Fruit fly (Drosophila melanogaster) whole organism, embryonic: ENCODE results near the gene CG44405.

ENCODE experiments used
- Atf-2 ChIP-seq: fragments of 200-800 bp; sonication (Bioruptor generic); optimal IDR thresholded peaks from 2 replicates; lab custom pipeline; 2016; ENCODE audit warnings: missing biosample characterization, missing genetic modification characterization
- Awh ChIP-seq: fragments of 200-800 bp; sonication (Bioruptor generic); IDR thresholded peaks from 2 replicates; pipeline ENCODE4, ENCODE4 v1.3.6; 2022; ENCODE audit warnings: missing biosample characterization, missing genetic modification characterization
- CG10959 ChIP-seq: fragments of 200-800 bp; sonication (Bioruptor generic); IDR thresholded peaks from 2 replicates; pipeline ENCODE4 v1.3.6; 2022; ENCODE audit warnings: missing biosample characterization, missing genetic modification characterization
- CG11093 ChIP-seq: fragments of 200-800 bp; sonication (Bioruptor generic); IDR thresholded peaks from 3 replicates; pipeline ENCODE4 v1.3.6; 2022; ENCODE audit warnings: missing biosample characterization, missing genetic modification characterization
- CG14441 ChIP-seq: fragments of 200-800 bp; sonication (Bioruptor generic); IDR thresholded peaks from 2 replicates; pipeline ENCODE4 v1.3.6; 2022; ENCODE audit warnings: missing biosample characterization, missing genetic modification characterization
- CG15073 ChIP-seq: fragments of 200-800 bp; sonication (Bioruptor generic); optimal IDR thresholded peaks from 2 replicates; lab custom pipeline; 2016; ENCODE audit warnings: missing biosample characterization, missing genetic modification characterization
- CG15269 ChIP-seq: fragments of 200-800 bp; sonication (Bioruptor generic); optimal IDR thresholded peaks from 2 replicates; lab custom pipeline; 2018; ENCODE audit warnings: missing biosample characterization, mild to moderate bottlenecking, missing genetic modification characterization, moderate library complexity
- CG17612 ChIP-seq: fragments of 200-800 bp; sonication (Bioruptor generic); IDR thresholded peaks from 2 replicates; pipeline ENCODE4 v1.3.6; 2022; ENCODE audit warnings: missing biosample characterization, missing genetic modification characterization
- CG2712 ChIP-seq: fragments of 200-800 bp; optimal IDR thresholded peaks from 3 replicates; lab custom pipeline; 2019; ENCODE audit warnings: missing biosample characterization, mild to moderate bottlenecking, missing genetic modification characterization, moderate library complexity
- CG32532 ChIP-seq: fragments of 200-800 bp; sonication (Bioruptor generic); IDR thresholded peaks from 2 replicates; pipeline ENCODE4 v1.3.6; 2022; ENCODE audit warnings: missing biosample characterization, missing genetic modification characterization
- CG32772 ChIP-seq: fragments of 200-800 bp; sonication (Bioruptor generic); IDR thresholded peaks from 2 replicates; pipeline ENCODE4 v1.3.6; 2022; ENCODE audit warnings: missing biosample characterization, missing genetic modification characterization
- CG7839 ChIP-seq: fragments of 200-800 bp; sonication (Bioruptor generic); optimal IDR thresholded peaks from 3 replicates; lab custom pipeline; 2018; ENCODE audit warnings: missing biosample characterization, mild to moderate bottlenecking, missing genetic modification characterization, moderate library complexity
- CG7963 ChIP-seq: fragments of 200-800 bp; sonication (Bioruptor generic); IDR thresholded peaks from 3 replicates; pipeline ENCODE4 v1.3.6; 2022; ENCODE audit warnings: missing biosample characterization, missing genetic modification characterization; ENCODE audit not compliant: partially characterized antibody
- CG8765 ChIP-seq: fragments of 200-800 bp; sonication (Bioruptor generic); IDR thresholded peaks from 2 replicates; pipeline ENCODE4 v1.3.6; 2022; ENCODE audit warnings: missing biosample characterization, missing genetic modification characterization
- CHES-1-like ChIP-seq: fragments of 200-800 bp; sonication (Bioruptor generic); optimal IDR thresholded peaks from 2 replicates; lab custom pipeline; 2016; ENCODE audit warnings: missing biosample characterization, missing genetic modification characterization
- Chrac-16 ChIP-seq: fragments of 200-800 bp; sonication (Bioruptor generic); optimal IDR thresholded peaks from 3 replicates; lab custom pipeline; 2016; ENCODE audit warnings: missing biosample characterization, missing genetic modification characterization
- ERR ChIP-seq: fragments of 200-800 bp; sonication (Bioruptor generic); optimal IDR thresholded peaks from 2 replicates; lab custom pipeline; 2016; ENCODE audit warnings: missing biosample characterization, missing genetic modification characterization
- Gug ChIP-seq: fragments of 200-800 bp; sonication (Bioruptor generic); IDR thresholded peaks from 4 replicates; pipeline ENCODE4 v1.3.6; 2022; ENCODE audit warnings: missing biosample characterization, missing genetic modification characterization
- H2.0 ChIP-seq: fragments of 200-800 bp; sonication (Bioruptor generic); IDR thresholded peaks from 2 replicates; pipeline ENCODE4 v1.3.6; 2022; ENCODE audit warnings: missing biosample characterization, missing genetic modification characterization
- HmgD ChIP-seq: fragments of 200-800 bp; sonication (Bioruptor generic); optimal IDR thresholded peaks from 3 replicates; lab custom pipeline; 2016; ENCODE audit warnings: missing biosample characterization, missing genetic modification characterization
- NC2β ChIP-seq: fragments of 200-800 bp; sonication (Bioruptor generic); optimal IDR thresholded peaks from 2 replicates; lab custom pipeline; 2016; ENCODE audit warnings: missing biosample characterization, missing genetic modification characterization
- Oaz ChIP-seq: fragments of 200-800 bp; sonication (Bioruptor generic); IDR thresholded peaks from 2 replicates; pipeline ENCODE4 v1.3.6; 2022; ENCODE audit warnings: missing biosample characterization, missing genetic modification characterization
- Rx ChIP-seq: fragments of 200-800 bp; sonication (Bioruptor generic); IDR thresholded peaks from 2 replicates; pipeline ENCODE4 v1.3.6; 2022; ENCODE audit warnings: missing biosample characterization, missing genetic modification characterization
- Six4 ChIP-seq: fragments of 200-800 bp; sonication (Bioruptor generic); optimal IDR thresholded peaks from 2 replicates; lab custom pipeline; 2016; ENCODE audit warnings: missing biosample characterization, missing genetic modification characterization
- Sry-δ ChIP-seq: fragments of 200-800 bp; sonication (Bioruptor generic); optimal IDR thresholded peaks from 2 replicates; lab custom pipeline; 2016; ENCODE audit warnings: missing biosample characterization, missing genetic modification characterization
- Tbp ChIP-seq: fragments of >200 bp; optimal IDR thresholded peaks from 2 replicates; lab custom pipeline; 2018; ENCODE audit warnings: missing biosample characterization, missing genetic modification characterization
- Trl ChIP-seq, 3 experiments: fragments of >200 bp in 2 of 3; fragments of 200-800 bp in 1 of 3; sonication (Bioruptor generic) in 1 of 3; optimal IDR thresholded peaks; 2 replicates in 1 of 3; 3 replicates in 2 of 3; lab custom pipeline; 2016 to 2017; ENCODE audit warnings: missing biosample characterization in 1 of 3, missing genetic modification characterization in 1 of 3
- YL-1 ChIP-seq: fragments of 200-800 bp; sonication (Bioruptor generic); optimal IDR thresholded peaks from 3 replicates; lab custom pipeline; 2017; ENCODE audit warnings: missing biosample characterization, mild to moderate bottlenecking, missing genetic modification characterization
- abd-A ChIP-seq: fragments of 200-800 bp; sonication (Bioruptor generic); optimal IDR thresholded peaks from 3 replicates; lab custom pipeline; 2019; ENCODE audit warnings: missing biosample characterization, mild to moderate bottlenecking, missing genetic modification characterization, moderate library complexity
- ase ChIP-seq: fragments of 200-800 bp; sonication (Bioruptor generic); IDR thresholded peaks from 3 replicates; pipeline ENCODE4 v1.3.6; 2022; ENCODE audit warnings: missing biosample characterization, missing genetic modification characterization
- bbx ChIP-seq: fragments of 200-800 bp; sonication (Bioruptor generic); IDR thresholded peaks from 2 replicates; pipeline ENCODE4 v1.3.6; 2022; ENCODE audit warnings: missing biosample characterization, missing genetic modification characterization; ENCODE audit not compliant: partially characterized antibody
- bigmax ChIP-seq: fragments of 200-800 bp; sonication (Bioruptor generic); optimal IDR thresholded peaks from 2 replicates; lab custom pipeline; 2018; ENCODE audit warnings: missing biosample characterization, mild to moderate bottlenecking, missing genetic modification characterization
- cato ChIP-seq: fragments of 200-800 bp; sonication (Bioruptor generic); optimal IDR thresholded peaks from 2 replicates; lab custom pipeline; 2016; ENCODE audit warnings: missing biosample characterization, missing genetic modification characterization, borderline replicate concordance
- chif ChIP-seq, 2 experiments: fragments of 200-800 bp; sonication (Bioruptor generic); optimal IDR thresholded peaks; 3 replicates each; lab custom pipeline; 2016; ENCODE audit warnings: missing biosample characterization in 2 of 2, missing genetic modification characterization in 2 of 2
- chinmo ChIP-seq: fragments of 200-800 bp; sonication (Bioruptor generic); IDR thresholded peaks from 4 replicates; pipeline ENCODE4 v1.3.6; 2022; ENCODE audit warnings: missing biosample characterization, missing genetic modification characterization; ENCODE audit not compliant: partially characterized antibody
- corto ChIP-seq: fragments of 200-800 bp; sonication (Bioruptor generic); optimal IDR thresholded peaks from 2 replicates; lab custom pipeline; 2016; ENCODE audit warnings: missing biosample characterization, mild to moderate bottlenecking, missing genetic modification characterization, moderate library complexity
- cwo ChIP-seq: fragments of 200-800 bp; sonication (Bioruptor generic); optimal IDR thresholded peaks from 3 replicates; lab custom pipeline; 2017; ENCODE audit warnings: missing biosample characterization, missing genetic modification characterization, mild to moderate bottlenecking, moderate library complexity, missing genetic modification reagents
- esg ChIP-seq: fragments of 200-800 bp; sonication (Bioruptor generic); conservative IDR thresholded peaks from 2 replicates; pipeline ENCODE4 v1.3.6; 2022; ENCODE audit warnings: missing biosample characterization, missing genetic modification characterization
- fd96Cb ChIP-seq: fragments of 200-800 bp; sonication (Bioruptor generic); optimal IDR thresholded peaks from 2 replicates; lab custom pipeline; 2018; ENCODE audit warnings: missing biosample characterization, mild to moderate bottlenecking, missing genetic modification characterization, moderate library complexity
- gcm ChIP-seq: fragments of 200-800 bp; sonication (Bioruptor generic); optimal IDR thresholded peaks from 2 replicates; lab custom pipeline; 2019; ENCODE audit warnings: missing biosample characterization, mild to moderate bottlenecking, missing genetic modification characterization, moderate library complexity
- hth ChIP-seq: fragments of >200 bp; optimal IDR thresholded peaks from 2 replicates; lab custom pipeline; 2017; ENCODE audit warnings: inconsistent platforms
- nau ChIP-seq: fragments of 200-800 bp; sonication (Bioruptor generic); optimal IDR thresholded peaks from 3 replicates; lab custom pipeline; 2017; ENCODE audit warnings: missing biosample characterization, mild to moderate bottlenecking, missing genetic modification characterization, missing genetic modification reagents
- nerfin-2 ChIP-seq: fragments of 200-800 bp; sonication (Bioruptor generic); IDR thresholded peaks from 2 replicates; pipeline ENCODE4 v1.3.6; 2022; ENCODE audit warnings: missing biosample characterization, missing genetic modification characterization; ENCODE audit not compliant: partially characterized antibody
- org-1 ChIP-seq: fragments of 200-800 bp; sonication (Bioruptor generic); optimal IDR thresholded peaks from 2 replicates; lab custom pipeline; 2017; ENCODE audit warnings: missing biosample characterization, missing genetic modification characterization
- phol ChIP-seq: fragments of 200-800 bp; sonication (Bioruptor generic); optimal IDR thresholded peaks from 3 replicates; lab custom pipeline; 2018; ENCODE audit warnings: missing biosample characterization, mild to moderate bottlenecking, missing genetic modification characterization, moderate library complexity
- sqz ChIP-seq: fragments of 200-800 bp; sonication (Bioruptor generic); optimal IDR thresholded peaks from 3 replicates; lab custom pipeline; 2018; ENCODE audit warnings: missing biosample characterization, mild to moderate bottlenecking, missing genetic modification characterization
- vnd ChIP-seq: fragments of 200-800 bp; sonication (Bioruptor generic); IDR thresholded peaks from 3 replicates; pipeline ENCODE4 v1.3.6; 2022; ENCODE audit warnings: missing biosample characterization, missing genetic modification characterization; ENCODE audit not compliant: partially characterized antibody
- zf30C ChIP-seq: fragments of 200-800 bp; sonication (Bioruptor generic); optimal IDR thresholded peaks from 3 replicates; lab custom pipeline; 2018; ENCODE audit warnings: missing biosample characterization, mild to moderate bottlenecking, missing genetic modification characterization

Gene CG44405

DNA sequence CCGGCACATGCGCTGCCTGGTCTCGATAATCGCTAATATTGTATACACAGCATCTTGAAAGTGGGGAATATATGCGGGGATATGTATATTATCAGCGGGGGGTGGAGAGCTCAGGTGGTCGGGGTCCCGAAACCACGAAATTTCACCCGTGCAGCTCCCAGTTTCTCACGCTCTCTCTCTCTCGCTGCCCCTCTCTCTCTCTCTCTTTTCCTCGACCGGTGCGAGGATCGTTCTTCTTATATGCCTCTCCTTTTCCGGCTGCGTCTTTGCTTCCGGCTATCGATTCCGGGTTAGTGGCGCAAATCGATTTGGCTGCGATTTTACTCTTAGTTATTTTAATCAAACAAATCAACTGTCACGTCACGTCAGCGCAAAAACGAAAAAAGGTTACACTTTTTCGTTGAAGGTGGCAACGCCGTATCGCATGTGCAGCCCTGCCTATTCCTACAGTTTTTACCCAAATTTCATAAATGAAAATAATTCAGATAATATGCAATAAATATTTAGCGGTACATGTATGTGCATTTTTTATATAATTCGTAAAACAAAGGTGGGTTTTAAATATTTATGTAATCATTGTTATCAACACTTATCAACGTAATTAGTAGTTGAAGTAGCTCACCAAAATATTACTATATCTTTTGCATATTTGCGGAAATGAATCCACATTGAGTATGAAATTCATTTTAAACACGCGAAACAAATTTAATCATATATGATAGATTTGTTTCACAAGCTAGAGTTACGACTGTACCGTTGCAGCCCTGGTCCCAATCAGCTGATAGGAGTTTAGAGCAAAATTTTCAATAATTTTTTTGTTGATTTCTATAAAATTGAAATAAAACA lies 42.4 kb downstream of the CG44405 start, which contains the start of the genes heix and CG17328 (continued):
- TF ChIP-seq Six4 (GFP tag; lab: Kevin White, UChicago), result peak; percentile 59
- TF ChIP-seq Oaz, result peak; percentile 17; the same call in 1 of the 2 replicates
- no peak for TF ChIP-seq nau (GFP tag; lab: Kevin White, UChicago)
- no peak for TF ChIP-seq cwo (GFP tag; lab: Kevin White, UChicago)
- TF ChIP-seq CG10959 (GFP tag; lab: Robert Waterston, UW), result no peak
- TF ChIP-seq CG17612, result 0 out of 2 replicates have a peak, but pooled peaks have one; percentile 11
- TF ChIP-seq vnd, result no peak
- peak; percentile 79 for TF ChIP-seq CG14441
- TF ChIP-seq nerfin-2, result no peak
- peak; percentile 82; the same call in 1 of the 2 replicates for TF ChIP-seq CG32532 (GFP tag; lab: Robert Waterston, UW)
- peak; percentile 69 for TF ChIP-seq cato
- TF ChIP-seq gcm (GFP tag; lab: Kevin White, UChicago), result peak; percentile 30
- peak; percentile 39 for TF ChIP-seq NC2β (GFP tag; lab: Kevin White, UChicago)
- no peak for TF ChIP-seq CG15073 (GFP tag; lab: Kevin White, UChicago)
- peak; percentile 85 for TF ChIP-seq YL-1 (GFP tag; lab: Kevin White, UChicago)
- peak; percentile 27; the same call in 1 of the 2 replicates for TF ChIP-seq bbx (GFP tag; lab: Robert Waterston, UW)
- peak; percentile 52 for TF ChIP-seq Rx (GFP tag; lab: Robert Waterston, UW)
- TF ChIP-seq CG8765 (GFP tag; lab: Robert Waterston, UW), result peak; percentile 64; the same call in 1 of the 2 replicates
- TF ChIP-seq CHES-1-like (GFP tag; lab: Kevin White, UChicago), result peak; percentile 49
- peak; percentile 33 for TF ChIP-seq corto
- no peak for TF ChIP-seq CG7963
- no peak for TF ChIP-seq zf30C
- TF ChIP-seq esg (GFP tag; lab: Robert Waterston, UW), result peak; percentile 59
- TF ChIP-seq ase (GFP tag; lab: Robert Waterston, UW), result no peak; the same call in 1 of the 3 replicates
- TF ChIP-seq HmgD (GFP tag; lab: Kevin White, UChicago), result no peak
- TF ChIP-seq Chrac-16 (GFP tag; lab: Kevin White, UChicago), result peak; percentile 81
- no peak for TF ChIP-seq abd-A (tag; lab: Kevin White, UChicago)
- TF ChIP-seq CG32772 (GFP tag; lab: Robert Waterston, UW), result peak; percentile 81
- TF ChIP-seq phol (tag; lab: Kevin White, UChicago), result peak; percentile 79
- peak; percentile 77 for TF ChIP-seq Atf-2 (GFP tag; lab: Kevin White, UChicago)
- TF ChIP-seq Gug, result peak; percentile 68; the same call in 2 of the 4 replicates
- TF ChIP-seq chif (GFP tag; optimal IDR thresholded peaks at IDR 0.05; lab: Kevin White, UChicago), result peak; percentile 5 to 64
- peak; percentile 39 for TF ChIP-seq Sry-δ (GFP tag; lab: Kevin White, UChicago)
- peak; percentile 74 for TF ChIP-seq CG2712 (tag; lab: Kevin White, UChicago)
- TF ChIP-seq fd96Cb (tag; lab: Kevin White, UChicago), result peak; percentile 58
- TF ChIP-seq org-1 (GFP tag; lab: Kevin White, UChicago), result peak; percentile 20
- 0 out of 2 replicates have a peak, but pooled peaks have one; percentile 12 for TF ChIP-seq Awh (GFP tag; lab: Robert Waterston, UW)
- TF ChIP-seq chinmo, result no peak
- TF ChIP-seq sqz (GFP tag; lab: Kevin White, UChicago), result no peak
- no peak for TF ChIP-seq CG15269 (tag; lab: Kevin White, UChicago)
- no peak for TF ChIP-seq Tbp (GFP tag; lab: Kevin White, UChicago)
- peak; percentile 61; the same call in 2 of the 3 replicates for TF ChIP-seq CG11093
- TF ChIP-seq Trl (optimal IDR thresholded peaks at IDR 0.05; lab: Kevin White, UChicago), result peak; percentile 88 to 89
- peak; percentile 48 for TF ChIP-seq Trl (GFP tag; optimal IDR thresholded peaks at IDR 0.05; lab: Kevin White, UChicago)
- TF ChIP-seq H2.0 (GFP tag; lab: Robert Waterston, UW), result peak; percentile 68
- TF ChIP-seq bigmax (GFP tag; lab: Kevin White, UChicago), result no peak
- no peak for TF ChIP-seq hth (lab: Kevin White, UChicago)
- peak; percentile 78 for TF ChIP-seq CG7839
- TF ChIP-seq ERR, result no peak
